Worm (Caenorhabditis elegans): Measurements from ENCODE around the gene ugt-65.
A peak's percentile ranks its signal among the peaks of the same experiment; 100 is the strongest.

The ugt-65 gene

DNA sequence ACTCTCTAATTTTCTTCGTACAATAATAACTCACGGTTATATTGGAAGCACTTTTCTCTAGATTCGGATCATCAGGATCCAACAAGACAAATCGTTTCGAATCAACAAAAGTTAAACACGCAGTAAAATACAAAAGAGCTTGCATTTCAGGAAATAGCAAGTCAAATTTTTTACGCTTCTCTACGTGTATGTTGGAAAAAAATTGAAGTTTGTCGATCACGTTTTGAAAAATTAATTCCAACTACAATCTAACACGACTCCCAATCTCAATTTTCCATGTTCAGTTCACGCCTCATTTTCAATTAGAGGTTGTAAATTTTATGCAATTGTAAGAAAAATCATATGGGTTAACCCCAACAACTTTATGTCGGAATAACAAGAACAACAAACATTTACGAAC is 30.5 kb upstream of the ugt-65 start, which contains the start of gene spe-45:
TSS of gene spe-45 (minus strand) at position 145 of the 400 bp plus-strand sequence.
- no peak for TF ChIP-seq gmeb-1 (tag; optimal IDR thresholded peaks at IDR 0.05)
- peak; percentile 0 for TF ChIP-seq nhr-129 (tag; optimal IDR thresholded peaks at IDR 0.05)

DNA sequence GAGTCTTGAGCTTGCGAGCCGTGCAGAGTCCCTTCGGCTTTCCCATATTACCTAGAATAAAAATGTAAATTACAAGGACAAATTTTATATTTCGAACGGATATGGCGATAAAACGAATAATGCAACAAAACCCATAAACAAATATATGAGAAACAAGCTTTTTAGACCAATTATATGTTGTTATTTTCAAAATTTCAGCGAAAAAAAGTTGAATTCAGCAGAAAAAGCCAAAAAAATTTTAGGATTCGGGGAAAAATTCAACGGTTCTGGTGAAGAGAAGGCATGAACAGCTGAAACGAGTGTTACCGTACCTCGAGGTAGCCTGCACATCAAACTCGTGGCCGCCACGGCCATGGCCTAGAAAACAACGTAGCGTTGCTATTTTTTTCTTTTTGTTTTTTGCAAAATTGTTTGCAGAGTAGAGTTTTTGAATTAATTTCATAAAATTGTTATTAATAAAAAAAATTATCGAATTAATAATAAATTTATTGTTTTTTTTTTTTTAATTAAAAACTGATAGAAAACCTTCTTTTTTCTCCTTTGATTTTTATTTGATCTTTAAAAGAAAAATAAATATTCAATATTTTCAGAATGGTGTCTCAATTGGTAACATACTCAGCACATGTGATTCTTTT is 29.4 kb upstream of the ugt-65 start, which contains the start of the genes rps-23 and dpm-3:
TSS of gene rps-23 (minus strand) at position 51 of the 635 bp plus-strand sequence.
TSS of gene dpm-3 (plus strand) at position 585 of the 635 bp plus-strand sequence.
- TF ChIP-seq nhr-129 (tag; optimal IDR thresholded peaks at IDR 0.05) (peak; percentile 99), unc-62 (GFP tag; optimal IDR thresholded peaks at IDR 0.05) (no peak), lsy-2 (tag; optimal IDR thresholded peaks at IDR 0.05) (peak; percentile 99 to 100), elt-3 (tag; optimal IDR thresholded peaks at IDR 0.05) (no peak), unc-39 (tag; optimal IDR thresholded peaks at IDR 0.05) (no peak), mab-5 (tag; optimal IDR thresholded peaks at IDR 0.05) (peak; percentile 80), nhr-23 (tag; optimal IDR thresholded peaks at IDR 0.05) (no peak), alr-1 (tag; optimal IDR thresholded peaks at IDR 0.05) (no peak), peb-1 (tag; optimal IDR thresholded peaks at IDR 0.05) (no peak), ceh-16 (tag; optimal IDR thresholded peaks at IDR 0.05) (peak; percentile 8), unc-55 (GFP tag; optimal IDR thresholded peaks at IDR 0.05) (peak; percentile 98), sem-4 (tag; optimal IDR thresholded peaks at IDR 0.05) (peak; percentile 88), nhr-10 (tag; optimal IDR thresholded peaks at IDR 0.05) (no peak), zag-1 (tag; optimal IDR thresholded peaks at IDR 0.05) (peak; percentile 61), crh-2 (tag; optimal IDR thresholded peaks at IDR 0.05) (peak; percentile 96), gmeb-1 (tag; optimal IDR thresholded peaks at IDR 0.05) (peak; percentile 92), nhr-77 (tag; optimal IDR thresholded peaks at IDR 0.05) (peak; percentile 50), egl-27 (tag; optimal IDR thresholded peaks at IDR 0.05) (peak; percentile 73), ztf-1 (GFP tag; conservative IDR thresholded peaks at IDR 0.05) (no peak), ama-1 (optimal IDR thresholded peaks at IDR 0.05) (peak; percentile 25), nhr-11 (tag; optimal IDR thresholded peaks at IDR 0.05) (peak; percentile 11), sma-3 (GFP tag; optimal IDR thresholded peaks at IDR 0.05) (peak; percentile 95), fos-1 (tag; optimal IDR thresholded peaks at IDR 0.05) (peak; percentile 81), ztf-4 (tag; optimal IDR thresholded peaks at IDR 0.05) (peak; percentile 86), nhr-21 (tag; optimal IDR thresholded peaks at IDR 0.05) (peak; percentile 88), ztf-11 (tag; optimal IDR thresholded peaks at IDR 0.05) (no peak), nhr-6 (tag; optimal IDR thresholded peaks at IDR 0.05) (peak; percentile 76), mdl-1 (tag; optimal IDR thresholded peaks at IDR 0.05) (peak; percentile 33 to 49), snpc-4 (tag; optimal IDR thresholded peaks at IDR 0.05) (peak; percentile 79), elt-1 (tag; optimal IDR thresholded peaks at IDR 0.05) (no peak), nhr-237 (tag; optimal IDR thresholded peaks at IDR 0.05) (peak; percentile 62), ceh-82 (tag; optimal IDR thresholded peaks at IDR 0.05) (peak; percentile 90), skn-1 (tag; optimal IDR thresholded peaks at IDR 0.05) (peak; percentile 75), dmd-4 (tag; optimal IDR thresholded peaks at IDR 0.05) (no peak), blmp-1 (tag; optimal IDR thresholded peaks at IDR 0.05; ENCODE audit: insufficient read depth) (peak; percentile 75), Y55F3AM.14 (GFP tag; optimal IDR thresholded peaks at IDR 0.05) (peak; percentile 73), mbf-1 (tag; optimal IDR thresholded peaks at IDR 0.05) (no peak), aly-2 (tag; optimal IDR thresholded peaks at IDR 0.05) (no peak), F13H6.1 (tag; optimal IDR thresholded peaks at IDR 0.05) (peak; percentile 89), nhr-12 (tag; optimal IDR thresholded peaks at IDR 0.05) (no peak), lin-11 (tag; optimal IDR thresholded peaks at IDR 0.05) (peak; percentile 97), C34F6.9 (tag; optimal IDR thresholded peaks at IDR 0.05) (peak; percentile 96), lin-39 (tag; optimal IDR thresholded peaks at IDR 0.05) (no peak), R02D3.7 (tag; optimal IDR thresholded peaks at IDR 0.05) (peak; percentile 51), lin-13 (GFP tag; optimal IDR thresholded peaks at IDR 0.05) (peak; percentile 96), nhr-25 (tag; optimal IDR thresholded peaks at IDR 0.05) (peak; percentile 93), ZK546.5 (tag; optimal IDR thresholded peaks at IDR 0.05) (peak; percentile 98), sma-9 (GFP tag; optimal IDR thresholded peaks at IDR 0.05) (peak; percentile 93), sma-9 (tag; optimal IDR thresholded peaks at IDR 0.05) (no peak)

All from whole organism, L2 larva.